Worm (Caenorhabditis elegans) whole organism, midembryonic: ENCODE data around the gene C26B2.2.

Experiments used
- T22C8.4 ChIP-seq: fragments of 200-800 bp; sonication (Bioruptor generic); IDR thresholded peaks from 2 replicates; pipeline ENCODE4 v1.3.6; 2022; ENCODE audit warnings: missing genetic modification characterization, missing compliant biosample characterization
- flt-1 ChIP-seq: fragments of 200-800 bp; sonication (Bioruptor generic); IDR thresholded peaks from 2 replicates; pipeline ENCODE4 v1.3.6; 2022; ENCODE audit warnings: missing genetic modification characterization, missing compliant biosample characterization
- ref-1 ChIP-seq: fragments of 200-800 bp; sonication (Bioruptor generic); conservative IDR thresholded peaks from 2 replicates; pipeline ENCODE4 v1.3.6; 2022; ENCODE audit warnings: missing genetic modification reagents, missing genetic modification characterization, missing compliant biosample characterization
- tab-1 ChIP-seq: fragments of 200-800 bp; sonication (Bioruptor generic); IDR thresholded peaks from 2 replicates; pipeline ENCODE4 v1.3.6; 2022; ENCODE audit warnings: missing genetic modification characterization, missing compliant biosample characterization
- ztf-23 ChIP-seq: fragments of 200-800 bp; sonication (Bioruptor generic); IDR thresholded peaks from 2 replicates; pipeline ENCODE4 v1.3.6; 2022; ENCODE audit warnings: missing genetic modification reagents, missing genetic modification characterization, missing compliant biosample characterization
- ztf-29 ChIP-seq: fragments of 200-800 bp; sonication (Bioruptor generic); IDR thresholded peaks from 2 replicates; pipeline ENCODE4 v1.3.6; 2022; ENCODE audit warnings: missing genetic modification reagents, missing genetic modification characterization, missing compliant biosample characterization

DNA sequence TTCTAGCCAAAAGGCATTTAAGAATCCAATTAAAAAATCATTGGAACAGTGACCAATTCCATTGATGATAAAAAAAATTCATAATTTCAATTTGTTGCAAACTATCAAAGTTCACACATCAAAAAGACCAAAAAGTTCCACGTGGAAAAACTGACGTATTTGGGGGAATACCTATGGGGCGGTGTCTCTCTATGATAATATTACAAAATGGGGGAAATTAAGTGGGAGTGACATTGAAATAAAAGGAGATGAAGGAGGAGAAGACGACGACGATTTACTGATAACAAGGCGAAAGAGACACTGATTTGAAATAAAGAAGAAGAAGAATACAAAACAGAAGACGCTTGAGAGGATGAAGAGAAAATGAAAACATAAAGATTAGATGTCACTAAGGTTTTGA lies 4.4 kb upstream of the C26B2.2 start:
- TF ChIP-seq tab-1 (no peak), T22C8.4 (no peak), ztf-29 (GFP tag; lab: Robert Waterston, UW) (no peak), ztf-23 (GFP tag; lab: Robert Waterston, UW) (no peak), flt-1 (GFP tag; lab: Robert Waterston, UW) (no peak), ref-1 (GFP tag; lab: Robert Waterston, UW) (no peak)
